Worm (Caenorhabditis elegans): ENCODE results near the gene C35A5.6.

Gene C35A5.6

ce11 chrV:10483995-10484394, 24.9 kb upstream of the C35A5.6 start:
- no peak for TF ChIP-seq med-1 (GFP tag; optimal IDR thresholded peaks at IDR 0.05; ENCODE audit: insufficient read depth)

DNA sequence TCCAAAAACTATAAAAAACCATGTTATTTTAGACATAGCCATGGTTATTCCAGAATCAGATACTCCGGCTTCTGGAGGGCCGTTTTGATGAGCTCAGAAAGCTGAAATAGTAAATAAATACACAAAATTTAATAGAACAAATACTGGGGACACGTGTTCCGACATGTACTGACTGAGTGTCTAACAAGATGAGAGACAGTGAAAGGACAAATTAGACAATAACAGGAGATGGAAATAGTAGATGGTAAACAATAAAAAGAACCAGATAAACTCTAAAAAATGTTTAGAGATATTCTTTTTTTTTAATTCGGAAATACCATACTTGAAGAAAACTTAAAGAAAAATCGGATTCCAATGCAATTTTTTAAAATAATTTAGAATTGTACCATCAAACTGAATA, 24.3 kb upstream of the C35A5.6 start, which contains the start of gene Y32F6B.1:
Y32F6B.1 (minus strand) TSS at position 101 of the 400 bp plus-strand sequence.
- TF ChIP-seq flt-1 (GFP tag; IDR thresholded peaks at IDR 0.05) (no peak), ref-1 (GFP tag; conservative IDR thresholded peaks at IDR 0.05) (no peak), T22C8.4 (GFP tag; IDR thresholded peaks at IDR 0.05) (no peak), med-1 (GFP tag; optimal IDR thresholded peaks at IDR 0.05; ENCODE audit: insufficient read depth) (no peak), ztf-23 (GFP tag; IDR thresholded peaks at IDR 0.05) (no peak), ztf-29 (GFP tag; IDR thresholded peaks at IDR 0.05) (no peak), tab-1 (GFP tag; IDR thresholded peaks at IDR 0.05) (no peak), klf-2 (GFP tag; conservative IDR thresholded peaks at IDR 0.05) (no peak), cog-1 (tag; optimal IDR thresholded peaks at IDR 0.05) (no peak)

DNA sequence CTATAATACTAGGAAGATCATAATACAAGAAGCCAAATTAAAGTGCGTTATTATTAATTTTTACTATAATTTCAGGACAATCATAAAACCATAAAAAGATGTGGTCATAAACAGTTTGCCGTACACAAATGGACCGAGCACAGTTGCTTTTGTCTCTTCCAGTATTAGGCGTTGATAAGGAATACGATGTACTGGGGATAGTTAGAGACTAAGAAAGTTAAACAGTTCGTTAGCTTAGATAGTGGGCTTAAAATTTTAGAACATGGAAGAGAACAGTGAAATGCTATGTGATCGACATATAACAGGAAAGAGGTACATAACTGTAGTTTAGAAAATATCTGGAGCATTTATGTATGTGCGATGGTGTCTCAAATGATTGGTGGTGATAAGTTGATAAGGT, 23.5 kb upstream of the C35A5.6 start:
- TF ChIP-seq ztf-23 (GFP tag; IDR thresholded peaks at IDR 0.05): no peak
- TF ChIP-seq flt-1 (GFP tag; IDR thresholded peaks at IDR 0.05): no peak
- no peak for TF ChIP-seq tab-1 (GFP tag; IDR thresholded peaks at IDR 0.05)
- no peak for TF ChIP-seq T22C8.4 (GFP tag; IDR thresholded peaks at IDR 0.05)
- TF ChIP-seq ref-1 (GFP tag; conservative IDR thresholded peaks at IDR 0.05): no peak
- no peak for TF ChIP-seq cog-1 (tag; optimal IDR thresholded peaks at IDR 0.05)
- no peak for TF ChIP-seq klf-2 (GFP tag; conservative IDR thresholded peaks at IDR 0.05)
- TF ChIP-seq ztf-29 (GFP tag; IDR thresholded peaks at IDR 0.05): no peak

ce11 chrV:10489998-10490397, 18.9 kb upstream of the C35A5.6 start, which contains the start of gene ncx-5:
ncx-5 (minus strand) TSS chrV:10490098.
- TF ChIP-seq T22C8.4 (GFP tag; IDR thresholded peaks at IDR 0.05) (no peak), ztf-29 (GFP tag; IDR thresholded peaks at IDR 0.05) (no peak), tab-1 (GFP tag; IDR thresholded peaks at IDR 0.05) (no peak), flt-1 (GFP tag; IDR thresholded peaks at IDR 0.05) (no peak), cog-1 (tag; optimal IDR thresholded peaks at IDR 0.05) (no peak), ztf-23 (GFP tag; IDR thresholded peaks at IDR 0.05) (no peak), med-1 (GFP tag; optimal IDR thresholded peaks at IDR 0.05; ENCODE audit: insufficient read depth) (no peak), ref-1 (GFP tag; conservative IDR thresholded peaks at IDR 0.05) (no peak), klf-2 (GFP tag; conservative IDR thresholded peaks at IDR 0.05) (no peak)

DNA sequence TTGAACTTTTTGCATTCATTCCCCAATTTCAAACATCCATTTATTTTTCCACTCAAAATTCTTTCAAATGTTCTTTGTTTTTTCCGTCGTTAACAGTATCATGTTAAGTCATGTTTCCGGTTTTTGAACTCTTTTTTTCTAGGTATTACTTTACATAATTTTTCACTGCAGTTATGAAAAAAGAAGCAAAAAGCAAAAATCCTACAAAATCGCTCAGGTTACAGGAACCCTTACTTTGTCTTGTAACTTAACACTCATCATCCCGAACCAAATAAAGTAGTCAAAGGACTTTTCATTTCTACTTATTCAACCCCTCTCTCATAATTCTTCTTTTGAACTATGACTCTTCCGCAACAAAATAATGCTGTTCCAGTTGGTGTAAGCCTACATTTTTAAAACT, 17.5 kb upstream of the C35A5.6 start, which contains the start of gene aqp-5:
aqp-5 (plus strand) TSS at position 301 of the 400 bp plus-strand sequence.
- TF ChIP-seq cog-1 (tag; optimal IDR thresholded peaks at IDR 0.05) (no peak), tab-1 (GFP tag; IDR thresholded peaks at IDR 0.05) (no peak), T22C8.4 (GFP tag; IDR thresholded peaks at IDR 0.05) (no peak)

DNA sequence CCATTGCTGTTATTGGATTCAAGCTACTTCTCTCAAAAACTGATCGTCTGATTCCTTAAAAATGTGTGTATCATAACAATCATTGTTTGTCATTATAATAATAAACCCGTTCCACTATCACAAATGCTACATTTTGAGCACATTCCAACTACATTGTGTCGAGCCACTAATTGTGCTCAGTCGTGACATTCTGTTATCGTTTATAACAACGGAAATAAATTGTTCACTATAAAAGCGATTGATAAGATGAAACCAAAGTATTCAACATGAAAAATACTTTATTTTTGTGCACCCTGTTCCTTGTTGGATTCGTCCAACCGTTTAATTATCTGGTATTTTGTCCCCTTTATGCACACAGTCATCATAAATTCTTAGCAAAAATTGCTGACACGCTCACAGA, 15.8 kb upstream of the C35A5.6 start, which contains the start of gene ugt-33:
ugt-33 (plus strand) TSS at position 260 of the 400 bp plus-strand sequence.
- TF ChIP-seq T22C8.4 (GFP tag; IDR thresholded peaks at IDR 0.05): no peak
- TF ChIP-seq flt-1 (GFP tag; IDR thresholded peaks at IDR 0.05): no peak
- TF ChIP-seq ztf-23 (GFP tag; IDR thresholded peaks at IDR 0.05): no peak
- no peak for TF ChIP-seq med-1 (GFP tag; optimal IDR thresholded peaks at IDR 0.05; ENCODE audit: insufficient read depth)
- no peak for TF ChIP-seq cog-1 (tag; optimal IDR thresholded peaks at IDR 0.05)
- no peak for TF ChIP-seq tab-1 (GFP tag; IDR thresholded peaks at IDR 0.05)
- TF ChIP-seq ref-1 (GFP tag; conservative IDR thresholded peaks at IDR 0.05): no peak
- TF ChIP-seq ztf-29 (GFP tag; IDR thresholded peaks at IDR 0.05): no peak
- TF ChIP-seq klf-2 (GFP tag; conservative IDR thresholded peaks at IDR 0.05): no peak

ce11 chrV:10496733-10497132, 12.2 kb upstream of the C35A5.6 start, which contains the start of gene C35A5.4:
C35A5.4 (plus strand) TSS chrV:10497033.
- TF ChIP-seq klf-2 (GFP tag; conservative IDR thresholded peaks at IDR 0.05) (no peak), ref-1 (GFP tag; conservative IDR thresholded peaks at IDR 0.05) (no peak), tab-1 (GFP tag; IDR thresholded peaks at IDR 0.05) (no peak), ztf-23 (GFP tag; IDR thresholded peaks at IDR 0.05) (no peak)

- TF ChIP-seq tab-1 (GFP tag; IDR thresholded peaks at IDR 0.05) (no peak), ztf-23 (GFP tag; IDR thresholded peaks at IDR 0.05) (no peak), flt-1 (GFP tag; IDR thresholded peaks at IDR 0.05) (no peak), cog-1 (tag; optimal IDR thresholded peaks at IDR 0.05) (no peak), ztf-29 (GFP tag; IDR thresholded peaks at IDR 0.05) (no peak), klf-2 (GFP tag; conservative IDR thresholded peaks at IDR 0.05) (no peak)
These were observed 7.6 kb upstream of the C35A5.6 start, which contains the start of gene C35A5.3 for ce11 chrV:10501295-10501694. C35A5.3 (minus strand) TSS chrV:10501395.

- no peak for TF ChIP-seq flt-1 (GFP tag; IDR thresholded peaks at IDR 0.05)
- TF ChIP-seq tab-1 (GFP tag; IDR thresholded peaks at IDR 0.05): no peak
- TF ChIP-seq ref-1 (GFP tag; conservative IDR thresholded peaks at IDR 0.05): no peak
- TF ChIP-seq cog-1 (tag; optimal IDR thresholded peaks at IDR 0.05): no peak
- TF ChIP-seq klf-2 (GFP tag; conservative IDR thresholded peaks at IDR 0.05): no peak
- TF ChIP-seq T22C8.4 (GFP tag; IDR thresholded peaks at IDR 0.05): no peak
- TF ChIP-seq med-1 (GFP tag; optimal IDR thresholded peaks at IDR 0.05; ENCODE audit: insufficient read depth): no peak
- TF ChIP-seq ztf-29 (GFP tag; IDR thresholded peaks at IDR 0.05): no peak
- TF ChIP-seq ztf-23 (GFP tag; IDR thresholded peaks at IDR 0.05): no peak
These were observed 5.9 kb upstream of the C35A5.6 start, which contains the start of gene C35A5.11 for ce11 chrV:10503011-10503410. C35A5.11 (minus strand) TSS chrV:10503111.

- no peak for TF ChIP-seq cog-1 (tag; optimal IDR thresholded peaks at IDR 0.05)
- no peak for TF ChIP-seq ztf-29 (GFP tag; IDR thresholded peaks at IDR 0.05)
- TF ChIP-seq klf-2 (GFP tag; conservative IDR thresholded peaks at IDR 0.05): no peak
- no peak for TF ChIP-seq flt-1 (GFP tag; IDR thresholded peaks at IDR 0.05)
- TF ChIP-seq ztf-23 (GFP tag; IDR thresholded peaks at IDR 0.05): no peak
- no peak for TF ChIP-seq tab-1 (GFP tag; IDR thresholded peaks at IDR 0.05)
- no peak for TF ChIP-seq med-1 (GFP tag; optimal IDR thresholded peaks at IDR 0.05; ENCODE audit: insufficient read depth)
- no peak for TF ChIP-seq T22C8.4 (GFP tag; IDR thresholded peaks at IDR 0.05)
- no peak for TF ChIP-seq ref-1 (GFP tag; conservative IDR thresholded peaks at IDR 0.05)
These were observed 5.0 kb upstream of the C35A5.6 start, which contains the start of gene C35A5.10 for ce11 chrV:10503893-10504292. C35A5.10 (plus strand) TSS chrV:10504193.

Measured in whole organism, midembryonic.